Worm (Caenorhabditis elegans): Measurements from ENCODE around the gene C16E9.1.

Gene C16E9.1

ce11 chrX:6970134-6970533 is 30.1 kb downstream of the C16E9.1 start:
- peak; percentile 30 for TF ChIP-seq lin-14 (GFP tag; optimal IDR thresholded peaks at IDR 0.05)
- TF ChIP-seq mab-9 (GFP tag; IDR thresholded peaks at IDR 0.05): no peak

- TF ChIP-seq lin-14 (GFP tag; optimal IDR thresholded peaks at IDR 0.05) (peak; percentile 69), ztf-11 (tag; optimal IDR thresholded peaks at IDR 0.05) (no peak), nhr-11 (tag; optimal IDR thresholded peaks at IDR 0.05) (no peak), efl-1 (optimal IDR thresholded peaks at IDR 0.05) (no peak), efl-1 (GFP tag; optimal IDR thresholded peaks at IDR 0.05 in 1 of 2) (peak in 1 of 2 experiments; percentile 83), fkh-8 (tag; optimal IDR thresholded peaks at IDR 0.05) (no peak), unc-130 (tag; optimal IDR thresholded peaks at IDR 0.05) (no peak), tbx-2 (tag; optimal IDR thresholded peaks at IDR 0.05) (no peak), nhr-19 (GFP tag; conservative IDR thresholded peaks at IDR 0.05) (no peak), rnt-1 (tag; optimal IDR thresholded peaks at IDR 0.05) (no peak), ceh-82 (tag; optimal IDR thresholded peaks at IDR 0.05) (peak in 1 of 3 experiments; percentile 19), skn-1 (tag; optimal IDR thresholded peaks at IDR 0.05) (no peak), elt-2 (tag; optimal IDR thresholded peaks at IDR 0.05) (no peak), dpl-1 (GFP tag; optimal IDR thresholded peaks at IDR 0.05) (no peak)
Measured at ce11 chrX:6971301-6971700, 31.3 kb downstream of the C16E9.1 start.

- no peak for TF ChIP-seq nhr-76 (tag; optimal IDR thresholded peaks at IDR 0.05)
- TF ChIP-seq lin-14 (GFP tag; optimal IDR thresholded peaks at IDR 0.05): no peak
- TF ChIP-seq dsc-1 (tag; optimal IDR thresholded peaks at IDR 0.05): peak; percentile 80
- no peak for TF ChIP-seq tlp-1 (tag; optimal IDR thresholded peaks at IDR 0.05)
Measured at ce11 chrX:6988212-6988611, 48.2 kb downstream of the C16E9.1 start.

- no peak for TF ChIP-seq jun-1 (tag; optimal IDR thresholded peaks at IDR 0.05)
- no peak for TF ChIP-seq sup-37 (GFP tag; optimal IDR thresholded peaks at IDR 0.05)
- no peak for TF ChIP-seq vab-15 (tag; optimal IDR thresholded peaks at IDR 0.05)
- TF ChIP-seq hlh-4 (tag; optimal IDR thresholded peaks at IDR 0.05): no peak
- TF ChIP-seq xbp-1 (tag; optimal IDR thresholded peaks at IDR 0.05): no peak
- TF ChIP-seq ama-1 (optimal IDR thresholded peaks at IDR 0.05): no peak
- no peak for TF ChIP-seq blmp-1 (tag; optimal IDR thresholded peaks at IDR 0.05)
- TF ChIP-seq grh-1 (GFP tag; IDR thresholded peaks at IDR 0.05): no peak
- TF ChIP-seq fkh-4 (tag; optimal IDR thresholded peaks at IDR 0.05; ENCODE audit: borderline replicate concordance): no peak
- no peak for TF ChIP-seq efl-1 (optimal IDR thresholded peaks at IDR 0.05)
- no peak for TF ChIP-seq efl-1 (GFP tag; optimal IDR thresholded peaks at IDR 0.05 in 1 of 2)
- no peak for TF ChIP-seq mab-9 (GFP tag; IDR thresholded peaks at IDR 0.05)
Measured at ce11 chrX:6989342-6989741, 49.3 kb downstream of the C16E9.1 start, which contains the start of gene F01E11.18. F01E11.18 (plus strand) TSS chrX:6989642.

ce11 chrX:6991427-6991826 is 51.4 kb downstream of the C16E9.1 start, which contains the start of gene ugt-57:
ugt-57 (plus strand) TSS chrX:6991727.
- TF ChIP-seq tlp-1 (tag; optimal IDR thresholded peaks at IDR 0.05) (no peak), nhr-20 (tag; optimal IDR thresholded peaks at IDR 0.05) (no peak), C16A3.4 (tag; optimal IDR thresholded peaks at IDR 0.05) (no peak), hlh-17 (GFP tag; optimal IDR thresholded peaks at IDR 0.05; ENCODE audit: borderline replicate concordance) (no peak), ztf-11 (tag; optimal IDR thresholded peaks at IDR 0.05) (no peak), ama-1 (optimal IDR thresholded peaks at IDR 0.05) (no peak), xbp-1 (tag; optimal IDR thresholded peaks at IDR 0.05) (no peak)
